Fruit fly (Drosophila melanogaster) whole organism, embryonic: ENCODE results near the gene CG31068.

Experiments
- CG10147 ChIP-seq: fragments of 200-800 bp; sonication (Bioruptor generic); optimal IDR thresholded peaks from 2 replicates; lab custom pipeline; 2019; ENCODE audit warnings: missing biosample characterization, mild to moderate bottlenecking, missing genetic modification characterization, moderate library complexity
- CG11247 ChIP-seq: fragments of 200-800 bp; sonication (Bioruptor generic); IDR thresholded peaks from 2 replicates; pipeline ENCODE4 v1.3.6; 2022; ENCODE audit warnings: missing biosample characterization, missing genetic modification characterization
- CG13296 ChIP-seq: fragments of 200-800 bp; sonication (Bioruptor generic); optimal IDR thresholded peaks from 3 replicates; lab custom pipeline; 2018; ENCODE audit warnings: missing biosample characterization, mild to moderate bottlenecking, missing genetic modification characterization
- CG1602 ChIP-seq: fragments of 200-800 bp; sonication (Bioruptor generic); optimal IDR thresholded peaks from 3 replicates; lab custom pipeline; 2016; ENCODE audit warnings: missing biosample characterization, missing genetic modification characterization
- CG16863 ChIP-seq: fragments of 200-800 bp; sonication (Bioruptor generic); optimal IDR thresholded peaks from 3 replicates; lab custom pipeline; 2016; ENCODE audit warnings: missing biosample characterization, missing genetic modification characterization
- CG17328 ChIP-seq: fragments of 200-800 bp; sonication (Bioruptor generic); IDR thresholded peaks from 2 replicates; pipeline ENCODE4 v1.3.6; 2022; ENCODE audit warnings: missing biosample characterization, missing genetic modification characterization
- CG17359 ChIP-seq: fragments of 200-800 bp; sonication (Bioruptor generic); optimal IDR thresholded peaks from 3 replicates; lab custom pipeline; 2018; ENCODE audit warnings: missing biosample characterization, mild to moderate bottlenecking, missing genetic modification characterization, moderate library complexity
- CG17385 ChIP-seq: fragments of 200-800 bp; sonication (Bioruptor generic); optimal IDR thresholded peaks from 3 replicates; lab custom pipeline; 2018; ENCODE audit warnings: missing biosample characterization, mild to moderate bottlenecking, missing genetic modification characterization
- CG17612 ChIP-seq: fragments of 200-800 bp; sonication (Bioruptor generic); IDR thresholded peaks from 2 replicates; pipeline ENCODE4 v1.3.6; 2022; ENCODE audit warnings: missing biosample characterization, missing genetic modification characterization
- CG1792 ChIP-seq: fragments of 200-800 bp; sonication (Bioruptor generic); optimal IDR thresholded peaks from 2 replicates; lab custom pipeline; 2016; ENCODE audit warnings: missing biosample characterization, missing genetic modification characterization
- CG18619 ChIP-seq: fragments of 200-800 bp; sonication (Bioruptor generic); optimal IDR thresholded peaks from 3 replicates; lab custom pipeline; 2017; ENCODE audit warnings: missing biosample characterization, mild to moderate bottlenecking, missing genetic modification characterization
- CG30403 ChIP-seq: fragments of 200-800 bp; sonication (Bioruptor generic); optimal IDR thresholded peaks from 3 replicates; lab custom pipeline; 2016; ENCODE audit warnings: missing biosample characterization, missing genetic modification characterization
- CG31441 ChIP-seq: fragments of 200-800 bp; sonication (Bioruptor generic); IDR thresholded peaks from 2 replicates; pipeline ENCODE4 v1.3.6; 2022; ENCODE audit warnings: missing biosample characterization, missing genetic modification characterization
- CG33557 ChIP-seq: fragments of 200-800 bp; sonication (Bioruptor generic); optimal IDR thresholded peaks from 2 replicates; lab custom pipeline; 2019; ENCODE audit warnings: missing biosample characterization, mild to moderate bottlenecking, missing genetic modification characterization, moderate library complexity
- CG3726 ChIP-seq: fragments of 200-800 bp; sonication (Bioruptor generic); IDR thresholded peaks from 3 replicates; pipeline ENCODE4, ENCODE4 v1.3.6; 2022; ENCODE audit warnings: missing biosample characterization, missing genetic modification characterization
- CG4854 ChIP-seq: fragments of 200-800 bp; sonication (Bioruptor generic); optimal IDR thresholded peaks from 2 replicates; lab custom pipeline; 2016; ENCODE audit warnings: missing biosample characterization, missing genetic modification characterization, inconsistent platforms
- CG8765 ChIP-seq: fragments of 200-800 bp; sonication (Bioruptor generic); IDR thresholded peaks from 2 replicates; pipeline ENCODE4 v1.3.6; 2022; ENCODE audit warnings: missing biosample characterization, missing genetic modification characterization
- D19A ChIP-seq: fragments of 200-800 bp; optimal IDR thresholded peaks from 3 replicates; lab custom pipeline; 2019; ENCODE audit warnings: missing biosample characterization, mild to moderate bottlenecking, missing genetic modification characterization, moderate library complexity
- Ets65A ChIP-seq: fragments of 200-800 bp; sonication (Bioruptor generic); peaks from one replicate; lab custom pipeline; 2016; ENCODE audit warnings: missing biosample characterization, missing genetic modification characterization
- HHEX ChIP-seq: fragments of 200-800 bp; sonication (Bioruptor generic); optimal IDR thresholded peaks from 3 replicates; lab custom pipeline; 2017; ENCODE audit warnings: missing biosample characterization, mild to moderate bottlenecking, missing genetic modification characterization, missing genetic modification reagents
- HLHmδ ChIP-seq: fragments of 200-800 bp; sonication (Bioruptor generic); optimal IDR thresholded peaks from 2 replicates; lab custom pipeline; 2018; ENCODE audit warnings: missing biosample characterization, mild to moderate bottlenecking, missing genetic modification characterization, moderate library complexity
- HmgZ ChIP-seq: fragments of 200-800 bp; sonication (Bioruptor generic); optimal IDR thresholded peaks from 2 replicates; lab custom pipeline; 2018; ENCODE audit warnings: missing biosample characterization, mild to moderate bottlenecking, missing genetic modification characterization
- Hr3 ChIP-seq: fragments of 200-800 bp; sonication (Bioruptor generic); optimal IDR thresholded peaks from 3 replicates; lab custom pipeline; 2016; ENCODE audit warnings: missing biosample characterization, missing genetic modification characterization
- Hsf ChIP-seq: fragments of 200-800 bp; sonication (Bioruptor generic); optimal IDR thresholded peaks from 3 replicates; lab custom pipeline; 2016; ENCODE audit warnings: missing biosample characterization, missing genetic modification characterization
- MBD-R2 ChIP-seq: fragments of 200-800 bp; sonication (Bioruptor generic); IDR thresholded peaks from 2 replicates; pipeline ENCODE4 v1.3.6; 2022; ENCODE audit warnings: missing biosample characterization, missing genetic modification characterization
- NK7.1 ChIP-seq: fragments of 200-800 bp; sonication (Bioruptor generic); optimal IDR thresholded peaks from 3 replicates; lab custom pipeline; 2016; ENCODE audit warnings: missing biosample characterization, missing genetic modification characterization
- Poxn ChIP-seq: fragments of 200-800 bp; sonication (Bioruptor generic); IDR thresholded peaks from 2 replicates; pipeline ENCODE4 v1.3.6; 2022; ENCODE audit warnings: missing biosample characterization, missing genetic modification characterization
- Ravus ChIP-seq: fragments of 200-800 bp; sonication (Bioruptor generic); IDR thresholded peaks from 2 replicates; pipeline ENCODE4 v1.3.6; 2022; ENCODE audit warnings: missing biosample characterization, missing genetic modification characterization
- Taf1 ChIP-seq: fragments of 200-800 bp; sonication (Bioruptor generic); IDR thresholded peaks from 2 replicates; pipeline ENCODE4 v1.3.6; 2022; ENCODE audit warnings: missing biosample characterization, missing genetic modification characterization
- Usf ChIP-seq: fragments of 200-800 bp; sonication (Bioruptor generic); optimal IDR thresholded peaks from 2 replicates; lab custom pipeline; 2017; ENCODE audit warnings: missing genotype, missing biosample characterization, missing genetic modification characterization
- bcd ChIP-seq: fragments of 200-800 bp; sonication (Bioruptor generic); optimal IDR thresholded peaks from 2 replicates; lab custom pipeline; 2017; ENCODE audit warnings: missing biosample characterization, mild to moderate bottlenecking, missing genetic modification characterization
- cg ChIP-seq: fragments of 200-800 bp; sonication (Bioruptor generic); optimal IDR thresholded peaks from 3 replicates; lab custom pipeline; 2019; ENCODE audit warnings: missing biosample characterization, mild to moderate bottlenecking, missing genetic modification characterization, moderate library complexity
- croc ChIP-seq: fragments of 200-800 bp; sonication (Bioruptor generic); conservative IDR thresholded peaks from 3 replicates; pipeline ENCODE4 v1.3.6; 2022; ENCODE audit warnings: missing biosample characterization, missing genetic modification characterization
- dmrt11E ChIP-seq: fragments of 200-800 bp; sonication (Bioruptor generic); optimal IDR thresholded peaks from 3 replicates; lab custom pipeline; 2018; ENCODE audit warnings: missing biosample characterization, mild to moderate bottlenecking, missing genetic modification characterization, moderate library complexity
- dmrt99B ChIP-seq: fragments of 200-800 bp; sonication (Bioruptor generic); optimal IDR thresholded peaks from 2 replicates; lab custom pipeline; 2018; ENCODE audit warnings: missing biosample characterization, mild to moderate bottlenecking, missing genetic modification characterization, moderate library complexity
- dpn ChIP-seq, 2 experiments: fragments of 200-800 bp; sonication (Bioruptor generic); optimal IDR thresholded peaks; 3 replicates each; lab custom pipeline; 2016; ENCODE audit warnings: missing biosample characterization in 2 of 2, missing genetic modification characterization in 2 of 2
- gfzf ChIP-seq: fragments of 200-800 bp; sonication (Bioruptor generic); optimal IDR thresholded peaks from 2 replicates; lab custom pipeline; 2016; ENCODE audit warnings: missing biosample characterization, mild to moderate bottlenecking, missing genetic modification characterization, moderate library complexity
- grn ChIP-seq: fragments of 200-800 bp; sonication (Bioruptor generic); optimal IDR thresholded peaks from 3 replicates; lab custom pipeline; 2017; ENCODE audit warnings: missing biosample characterization, missing genetic modification characterization
- hkb ChIP-seq, 2 experiments: fragments of 200-800 bp in 1 of 2; fragments of >200 bp in 1 of 2; sonication (Bioruptor generic) in 1 of 2; IDR thresholded peaks in 1 of 2; optimal IDR thresholded peaks in 1 of 2; 2 replicates each; pipeline versions ENCODE4 v1.3.6 to Lab custom; 2017 to 2022; ENCODE audit warnings: missing biosample characterization in 1 of 2, missing genetic modification characterization in 1 of 2
- ind ChIP-seq: fragments of 200-800 bp; sonication (Bioruptor generic); optimal IDR thresholded peaks from 3 replicates; lab custom pipeline; 2016; ENCODE audit warnings: missing biosample characterization, missing genetic modification characterization
- pan ChIP-seq, 4 experiments: fragments of >200 bp in 3 of 4; fragments of 200-800 bp in 1 of 4; sonication (Bioruptor generic) in 1 of 4; optimal IDR thresholded peaks in 3 of 4; IDR thresholded peaks in 1 of 4; 2 replicates each; pipeline versions ENCODE4 v1.3.6 to Lab custom; 2017 to 2022; ENCODE audit warnings: missing biosample characterization in 2 of 4, missing genetic modification characterization in 2 of 4, mixed read lengths in 1 of 4
- pfk ChIP-seq: fragments of 200-800 bp; sonication (Bioruptor generic); optimal IDR thresholded peaks from 2 replicates; lab custom pipeline; 2018; ENCODE audit warnings: missing biosample characterization, mild to moderate bottlenecking, missing genetic modification characterization, moderate library complexity
- ranshi ChIP-seq: fragments of 200-800 bp; sonication (Bioruptor generic); IDR thresholded peaks from 2 replicates; pipeline ENCODE4 v1.3.6; 2022; ENCODE audit warnings: missing biosample characterization, missing genetic modification characterization
- repo ChIP-seq: fragments of 200-800 bp; sonication (Bioruptor generic); optimal IDR thresholded peaks from 2 replicates; lab custom pipeline; 2016; ENCODE audit warnings: missing biosample characterization, missing genetic modification characterization
- seq ChIP-seq: fragments of 200-800 bp; sonication (Bioruptor generic); IDR thresholded peaks from 2 replicates; pipeline ENCODE4 v1.3.6; 2022; ENCODE audit warnings: missing biosample characterization, missing genetic modification characterization
- sob ChIP-seq: fragments of 200-800 bp; sonication (Bioruptor generic); IDR thresholded peaks from 2 replicates; pipeline ENCODE4 v1.3.6; 2022; ENCODE audit warnings: missing biosample characterization, missing genetic modification characterization
- sqz ChIP-seq: fragments of 200-800 bp; sonication (Bioruptor generic); optimal IDR thresholded peaks from 3 replicates; lab custom pipeline; 2018; ENCODE audit warnings: missing biosample characterization, mild to moderate bottlenecking, missing genetic modification characterization
- vfl ChIP-seq: fragments of 200-800 bp; sonication (Bioruptor generic); optimal IDR thresholded peaks from 2 replicates; lab custom pipeline; 2016; ENCODE audit warnings: missing biosample characterization, missing genetic modification characterization

CG31068 gene

dm6 chr3R:27281022-27281810, 47.7 kb downstream of the CG31068 start (continued):
- TF ChIP-seq grn (GFP tag; lab: Kevin White, UChicago) (peak; percentile 76), dmrt99B (tag; lab: Kevin White, UChicago) (peak; percentile 97), D19A (peak; percentile 87), seq (GFP tag; lab: Robert Waterston, UW) (peak; percentile 98), dmrt11E (tag; lab: Kevin White, UChicago) (peak; percentile 88), HHEX (peak; percentile 96), CG13296 (GFP tag; lab: Kevin White, UChicago) (peak; percentile 90), HLHmδ (GFP tag; lab: Kevin White, UChicago) (peak; percentile 8), Ravus (GFP tag; lab: Robert Waterston, UW) (peak; percentile 92), Ets65A (GFP tag; lab: Kevin White, UChicago) (peak; percentile 99), CG33557 (GFP tag; lab: Kevin White, UChicago) (peak; percentile 15), CG30403 (GFP tag; lab: Kevin White, UChicago) (peak; percentile 94), pan (optimal IDR thresholded peaks at IDR 0.05; lab: Kevin White, UChicago) (no peak), pan (GFP tag; optimal IDR thresholded peaks at IDR 0.05 in 1 of 2, IDR thresholded peaks at IDR 0.05 in 1 of 2) (peak in 1 of 2 experiments; percentile 98), gfzf (GFP tag; lab: Kevin White, UChicago) (no peak), Hr3 (GFP tag; lab: Kevin White, UChicago) (peak; percentile 89), Poxn (peak; percentile 88), CG16863 (GFP tag; lab: Kevin White, UChicago) (peak; percentile 94), CG8765 (GFP tag; lab: Robert Waterston, UW) (peak; percentile 92), CG1602 (peak; percentile 91), ind (GFP tag; lab: Kevin White, UChicago) (peak; percentile 98), NK7.1 (GFP tag; lab: Kevin White, UChicago) (peak; percentile 91), CG31441 (GFP tag; lab: Robert Waterston, UW) (peak; percentile 82), CG17612 (GFP tag; lab: Robert Waterston, UW) (peak; percentile 92), CG17328 (peak; percentile 97), CG4854 (peak; percentile 91), dpn (GFP tag; optimal IDR thresholded peaks at IDR 0.05; lab: Kevin White, UChicago) (peak; percentile 92 to 98), cg (peak; percentile 94), Usf (GFP tag; lab: Kevin White, UChicago) (peak; percentile 92), bcd (GFP tag; lab: Kevin White, UChicago) (peak; percentile 96), HmgZ (tag; lab: Kevin White, UChicago) (peak; percentile 98), CG17359 (tag; lab: Kevin White, UChicago) (peak; percentile 96), CG1792 (peak; percentile 92), Taf1 (GFP tag; lab: Robert Waterston, UW) (peak; percentile 95), CG17385 (GFP tag; lab: Kevin White, UChicago) (peak; percentile 91), CG3726 (GFP tag; lab: Robert Waterston, UW) (peak; percentile 96), MBD-R2 (GFP tag; lab: Robert Waterston, UW) (peak; percentile 95), pfk (GFP tag; lab: Kevin White, UChicago) (no peak), vfl (GFP tag; lab: Kevin White, UChicago) (peak; percentile 94), repo (peak; percentile 93), CG11247 (peak; percentile 94), hkb (optimal IDR thresholded peaks at IDR 0.05; lab: Kevin White, UChicago) (no peak), hkb (GFP tag; IDR thresholded peaks at IDR 0.05; lab: Robert Waterston, UW) (peak; percentile 98), ranshi (GFP tag; lab: Robert Waterston, UW) (peak; percentile 98), CG18619 (GFP tag; lab: Kevin White, UChicago) (peak; percentile 96), croc (GFP tag; lab: Robert Waterston, UW) (peak; percentile 89), sob (GFP tag; lab: Robert Waterston, UW) (peak; percentile 94), CG10147 (GFP tag; lab: Kevin White, UChicago) (peak; percentile 89), sqz (GFP tag; lab: Kevin White, UChicago) (peak; percentile 75), Hsf (GFP tag; lab: Kevin White, UChicago) (peak; percentile 96)
